Fruit fly (Drosophila melanogaster) whole organism, embryonic: ENCODE results near the gene CG17855.

Source experiments
- Abd-B ChIP-seq: fragments of 200-800 bp; sonication (Bioruptor generic); optimal IDR thresholded peaks from 2 replicates; lab custom pipeline; 2018; ENCODE audit warnings: missing biosample characterization, mild to moderate bottlenecking, missing genetic modification characterization, moderate library complexity
- Ada2b ChIP-seq: fragments of 200-800 bp; sonication (Bioruptor generic); IDR thresholded peaks from 2 replicates; pipeline ENCODE4 v1.3.6; 2022; ENCODE audit warnings: missing biosample characterization, missing genetic modification characterization
- Antp ChIP-seq: fragments of 200-800 bp; sonication (Bioruptor generic); optimal IDR thresholded peaks from 3 replicates; lab custom pipeline; 2016; ENCODE audit warnings: missing biosample characterization, missing genetic modification characterization
- Atf6 ChIP-seq: fragments of 200-800 bp; sonication (Bioruptor generic); IDR thresholded peaks from 2 replicates; pipeline ENCODE4 v1.3.6; 2022; ENCODE audit warnings: missing biosample characterization, missing genetic modification characterization
- BEAF-32 ChIP-seq: fragments of 200-800 bp; sonication (Bioruptor generic); optimal IDR thresholded peaks from 3 replicates; lab custom pipeline; 2017; ENCODE audit warnings: missing biosample characterization, missing genetic modification characterization, mild to moderate bottlenecking, moderate library complexity, missing genetic modification reagents
- CG10431 ChIP-seq: fragments of 200-800 bp; sonication (Bioruptor generic); optimal IDR thresholded peaks from 3 replicates; lab custom pipeline; 2018; ENCODE audit warnings: missing biosample characterization, mild to moderate bottlenecking, missing genetic modification characterization
- CG11723 ChIP-seq: fragments of 200-800 bp; sonication (Bioruptor generic); optimal IDR thresholded peaks from 2 replicates; lab custom pipeline; 2017; ENCODE audit warnings: missing biosample characterization, mild to moderate bottlenecking, missing genetic modification characterization
- CG12769 ChIP-seq: fragments of 200-800 bp; sonication (Bioruptor generic); optimal IDR thresholded peaks from 2 replicates; lab custom pipeline; 2019; ENCODE audit warnings: missing biosample characterization, mild to moderate bottlenecking, missing genetic modification characterization, moderate library complexity
- CG13894 ChIP-seq: fragments of 200-800 bp; sonication (Bioruptor generic); optimal IDR thresholded peaks from 3 replicates; lab custom pipeline; 2018; ENCODE audit warnings: missing biosample characterization, mild to moderate bottlenecking, missing genetic modification characterization, moderate library complexity
- CG16813 ChIP-seq: fragments of 200-800 bp; sonication (Bioruptor generic); IDR thresholded peaks from 3 replicates; pipeline ENCODE4 v1.3.6; 2022; ENCODE audit warnings: missing biosample characterization, missing genetic modification characterization; ENCODE audit not compliant: partially characterized antibody
- CG17829 ChIP-seq: fragments of 200-800 bp; optimal IDR thresholded peaks from 2 replicates; lab custom pipeline; 2019; ENCODE audit warnings: missing biosample characterization, mild to moderate bottlenecking, missing genetic modification characterization, moderate library complexity
- CG2712 ChIP-seq: fragments of 200-800 bp; optimal IDR thresholded peaks from 3 replicates; lab custom pipeline; 2019; ENCODE audit warnings: missing biosample characterization, mild to moderate bottlenecking, missing genetic modification characterization, moderate library complexity
- CG30431 ChIP-seq: fragments of 200-800 bp; sonication (Bioruptor generic); optimal IDR thresholded peaks from 2 replicates; lab custom pipeline; 2017; ENCODE audit warnings: missing biosample characterization, missing genetic modification characterization
- CG3995 ChIP-seq: fragments of 200-800 bp; sonication (Bioruptor generic); optimal IDR thresholded peaks from 3 replicates; lab custom pipeline; 2016; ENCODE audit warnings: missing biosample characterization, missing genetic modification characterization
- CG43689 ChIP-seq: fragments of 200-800 bp; sonication (Bioruptor generic); IDR thresholded peaks from 2 replicates; pipeline ENCODE4 v1.3.6; 2022; ENCODE audit warnings: missing biosample characterization, missing genetic modification characterization
- CG4617 ChIP-seq: fragments of 200-800 bp; sonication (Bioruptor generic); optimal IDR thresholded peaks from 3 replicates; lab custom pipeline; 2016; ENCODE audit warnings: missing biosample characterization, missing genetic modification characterization, borderline replicate concordance
- CG6765 ChIP-seq: fragments of 200-800 bp; sonication (Bioruptor generic); optimal IDR thresholded peaks from 3 replicates; lab custom pipeline; 2017; ENCODE audit warnings: missing biosample characterization, mild to moderate bottlenecking, missing genetic modification characterization
- CG6791 ChIP-seq: fragments of 200-800 bp; sonication (Bioruptor generic); IDR thresholded peaks from 3 replicates; pipeline ENCODE4 v1.3.6; 2022; ENCODE audit warnings: missing biosample characterization, missing genetic modification characterization; ENCODE audit not compliant: partially characterized antibody
- CG8290 ChIP-seq, 3 experiments: fragments of 200-800 bp; sonication (Bioruptor generic); optimal IDR thresholded peaks; 2 replicates each; lab custom pipeline; 2016 to 2019; ENCODE audit warnings: missing biosample characterization in 3 of 3, missing genetic modification characterization in 3 of 3, mild to moderate bottlenecking in 2 of 3, moderate library complexity in 1 of 3
- CG9817 ChIP-seq: fragments of 200-800 bp; sonication (Bioruptor generic); optimal IDR thresholded peaks from 2 replicates; lab custom pipeline; 2018; ENCODE audit warnings: missing biosample characterization, mild to moderate bottlenecking, missing genetic modification characterization, moderate library complexity
- CoRest ChIP-seq: fragments of 200-800 bp; sonication (Bioruptor generic); optimal IDR thresholded peaks from 3 replicates; lab custom pipeline; 2018; ENCODE audit warnings: missing biosample characterization, mild to moderate bottlenecking, missing genetic modification characterization, moderate library complexity
- Dad ChIP-seq: fragments of 200-800 bp; sonication (Bioruptor generic); optimal IDR thresholded peaks from 3 replicates; lab custom pipeline; 2016; ENCODE audit warnings: missing biosample characterization, missing genetic modification characterization
- Dip2 ChIP-seq: fragments of 200-800 bp; sonication (Bioruptor generic); IDR thresholded peaks from 2 replicates; pipeline ENCODE4 v1.3.6; 2022; ENCODE audit warnings: missing biosample characterization, missing genetic modification characterization
- Dp ChIP-seq: fragments of 200-800 bp; sonication (Bioruptor generic); optimal IDR thresholded peaks from 2 replicates; lab custom pipeline; 2018; ENCODE audit warnings: missing biosample characterization, mild to moderate bottlenecking, missing genetic modification characterization, moderate library complexity
- GATAe ChIP-seq: fragments of 200-800 bp; sonication (Bioruptor generic); conservative IDR thresholded peaks from 2 replicates; pipeline ENCODE4 v1.3.6; 2022; ENCODE audit warnings: missing biosample characterization, missing genetic modification characterization
- Hsf ChIP-seq: fragments of 200-800 bp; sonication (Bioruptor generic); optimal IDR thresholded peaks from 3 replicates; lab custom pipeline; 2016; ENCODE audit warnings: missing biosample characterization, missing genetic modification characterization
- Lim3 ChIP-seq: fragments of 200-800 bp; sonication (Bioruptor generic); IDR thresholded peaks from 2 replicates; pipeline ENCODE4 v1.3.6; 2022; ENCODE audit warnings: missing biosample characterization, missing genetic modification characterization
- MBD-R2 ChIP-seq: fragments of 200-800 bp; sonication (Bioruptor generic); IDR thresholded peaks from 2 replicates; pipeline ENCODE4 v1.3.6; 2022; ENCODE audit warnings: missing biosample characterization, missing genetic modification characterization
- Oaz ChIP-seq: fragments of 200-800 bp; sonication (Bioruptor generic); IDR thresholded peaks from 2 replicates; pipeline ENCODE4 v1.3.6; 2022; ENCODE audit warnings: missing biosample characterization, missing genetic modification characterization
- Optix ChIP-seq: fragments of 200-800 bp; sonication (Bioruptor generic); IDR thresholded peaks from 3 replicates; pipeline ENCODE4 v1.3.6; 2022; ENCODE audit warnings: missing biosample characterization, missing genetic modification characterization
- Pdp1 ChIP-seq, 2 experiments: fragments of 200-800 bp; sonication (Bioruptor generic); optimal IDR thresholded peaks; 3 replicates each; lab custom pipeline; 2016; ENCODE audit warnings: missing biosample characterization in 2 of 2, missing genetic modification characterization in 2 of 2, mild to moderate bottlenecking in 1 of 2, moderate library complexity in 1 of 2
- Scr ChIP-seq: fragments of 200-800 bp; sonication (Bioruptor generic); IDR thresholded peaks from 2 replicates; pipeline ENCODE4 v1.3.6; 2022; ENCODE audit warnings: missing biosample characterization, missing genetic modification characterization; ENCODE audit not compliant: partially characterized antibody
- az2 ChIP-seq: fragments of 200-800 bp; sonication (Bioruptor generic); optimal IDR thresholded peaks from 3 replicates; lab custom pipeline; 2016; ENCODE audit warnings: missing biosample characterization, missing genetic modification characterization
- chif ChIP-seq, 2 experiments: fragments of 200-800 bp; sonication (Bioruptor generic); optimal IDR thresholded peaks; 3 replicates each; lab custom pipeline; 2016; ENCODE audit warnings: missing biosample characterization in 2 of 2, missing genetic modification characterization in 2 of 2
- gce ChIP-seq: fragments of 200-800 bp; sonication (Bioruptor generic); IDR thresholded peaks from 3 replicates; pipeline ENCODE4 v1.3.6; 2022; ENCODE audit warnings: missing biosample characterization, missing genetic modification characterization
- gro ChIP-seq: fragments of 200-800 bp; sonication (Bioruptor generic); optimal IDR thresholded peaks from 2 replicates; lab custom pipeline; 2016; ENCODE audit warnings: missing biosample characterization, missing genetic modification characterization
- kah ChIP-seq: fragments of 200-800 bp; sonication (Bioruptor generic); optimal IDR thresholded peaks from 2 replicates; lab custom pipeline; 2018; ENCODE audit warnings: missing biosample characterization, mild to moderate bottlenecking, missing genetic modification characterization
- lbe ChIP-seq: fragments of 200-800 bp; sonication (Bioruptor generic); optimal IDR thresholded peaks from 2 replicates; lab custom pipeline; 2016; ENCODE audit warnings: missing biosample characterization, mild to moderate bottlenecking, missing genetic modification characterization
- lov ChIP-seq, 2 experiments: fragments of 200-800 bp in 1 of 2; fragments of >200 bp in 1 of 2; sonication (Bioruptor generic) in 1 of 2; IDR thresholded peaks in 1 of 2; optimal IDR thresholded peaks in 1 of 2; 2 replicates in 1 of 2; 3 replicates in 1 of 2; pipeline versions ENCODE4 v1.3.6 to Lab custom; 2017 to 2022; ENCODE audit warnings: missing biosample characterization in 1 of 2, missing genetic modification characterization in 1 of 2
- pan ChIP-seq, 4 experiments: fragments of >200 bp in 3 of 4; fragments of 200-800 bp in 1 of 4; sonication (Bioruptor generic) in 1 of 4; optimal IDR thresholded peaks in 3 of 4; IDR thresholded peaks in 1 of 4; 2 replicates each; pipeline versions ENCODE4 v1.3.6 to Lab custom; 2017 to 2022; ENCODE audit warnings: missing biosample characterization in 2 of 4, missing genetic modification characterization in 2 of 4, mixed read lengths in 1 of 4
- pros ChIP-seq: fragments of 200-800 bp; sonication (Bioruptor generic); optimal IDR thresholded peaks from 3 replicates; lab custom pipeline; 2019; ENCODE audit warnings: missing biosample characterization, mild to moderate bottlenecking, missing genetic modification characterization, moderate library complexity
- row ChIP-seq: fragments of 200-800 bp; sonication (Bioruptor generic); IDR thresholded peaks from 3 replicates; pipeline ENCODE4 v1.3.6; 2022; ENCODE audit warnings: missing biosample characterization, missing genetic modification characterization
- scrt ChIP-seq: fragments of 200-800 bp; sonication (Bioruptor generic); optimal IDR thresholded peaks from 2 replicates; lab custom pipeline; 2018; ENCODE audit warnings: missing biosample characterization, mild to moderate bottlenecking, missing genetic modification characterization, moderate library complexity
- slou ChIP-seq: fragments of 200-800 bp; sonication (Bioruptor generic); optimal IDR thresholded peaks from 3 replicates; lab custom pipeline; 2016; ENCODE audit warnings: missing biosample characterization, missing genetic modification characterization
- sqz ChIP-seq: fragments of 200-800 bp; sonication (Bioruptor generic); optimal IDR thresholded peaks from 3 replicates; lab custom pipeline; 2018; ENCODE audit warnings: missing biosample characterization, mild to moderate bottlenecking, missing genetic modification characterization
- vvl ChIP-seq: fragments of 200-800 bp; sonication (Bioruptor generic); IDR thresholded peaks from 2 replicates; pipeline ENCODE4 v1.3.6; 2022; ENCODE audit warnings: missing biosample characterization, missing genetic modification characterization
- wdn ChIP-seq: fragments of 200-800 bp; sonication (Bioruptor generic); IDR thresholded peaks from 2 replicates; pipeline ENCODE4 v1.3.6; 2022; ENCODE audit warnings: missing biosample characterization, missing genetic modification characterization

Gene CG17855

DNA sequence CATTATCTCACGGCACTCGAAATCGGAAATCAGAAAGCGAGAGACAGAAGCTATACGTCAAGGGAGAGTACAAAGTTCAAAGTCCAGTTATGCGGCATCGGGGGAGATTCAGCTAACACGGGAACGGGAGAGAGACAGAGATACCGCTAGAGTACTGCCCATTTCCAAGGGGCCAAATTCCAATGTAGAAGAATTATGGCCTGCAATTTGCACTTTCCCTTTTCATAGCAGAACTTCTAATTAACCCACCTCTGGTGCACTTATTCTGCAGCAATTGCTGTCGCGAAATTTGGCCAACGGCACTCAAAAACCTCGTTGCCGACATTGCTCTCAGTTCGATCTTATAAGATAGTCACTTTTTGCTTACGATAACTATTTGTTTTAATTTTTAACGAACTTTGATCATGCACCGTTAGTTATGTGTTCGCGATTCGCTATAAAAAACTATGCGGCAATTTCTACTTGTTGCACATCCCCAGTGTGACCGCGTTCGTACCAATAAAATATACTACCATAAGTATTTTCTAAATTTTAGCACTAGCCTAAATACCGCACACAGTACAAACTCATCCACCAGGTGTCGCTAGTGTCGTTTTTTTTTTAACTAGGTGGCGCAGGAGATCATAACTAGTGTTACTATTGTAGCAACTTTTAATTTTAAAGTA is 36.1 kb downstream of the CG17855 start, which contains the start of gene Mtpalpha (continued):
- TF ChIP-seq lov (optimal IDR thresholded peaks at IDR 0.05; lab: Kevin White, UChicago) (no peak), lov (GFP tag; IDR thresholded peaks at IDR 0.05; lab: Robert Waterston, UW) (no peak), Atf6 (no peak), Lim3 (GFP tag; lab: Robert Waterston, UW) (no peak), CG16813 (GFP tag; lab: Robert Waterston, UW) (no peak), MBD-R2 (GFP tag; lab: Robert Waterston, UW) (peak; percentile 72), CG30431 (GFP tag; lab: Kevin White, UChicago) (no peak), Scr (GFP tag; lab: Robert Waterston, UW) (no peak), CG6791 (peak; percentile 63; the same call in 2 of the 3 replicates), CG4617 (GFP tag; lab: Kevin White, UChicago) (peak; percentile 61), gce (GFP tag; lab: Robert Waterston, UW) (no peak), scrt (GFP tag; lab: Kevin White, UChicago) (peak; percentile 99), CG43689 (no peak), CG9817 (tag; lab: Kevin White, UChicago) (peak; percentile 46), CG2712 (no peak), CG12769 (tag; lab: Kevin White, UChicago) (no peak), CG8290 (GFP tag; optimal IDR thresholded peaks at IDR 0.05; lab: Kevin White, UChicago) (peak; percentile 96), CG8290 (tag; optimal IDR thresholded peaks at IDR 0.05; lab: Kevin White, UChicago) (no peak), CG10431 (GFP tag; lab: Kevin White, UChicago) (no peak), vvl (peak; percentile 63), Oaz (no peak), CG11723 (GFP tag; lab: Kevin White, UChicago) (no peak), CG6765 (peak; percentile 42), Ada2b (no peak), BEAF-32 (GFP tag; lab: Kevin White, UChicago) (peak; percentile 28), Dp (GFP tag; lab: Kevin White, UChicago) (peak; percentile 51), CG17829 (no peak), Dad (no peak), Abd-B (GFP tag; lab: Kevin White, UChicago) (no peak), Pdp1 (GFP tag; optimal IDR thresholded peaks at IDR 0.05; lab: Kevin White, UChicago) (peak; percentile 32 to 77), pros (GFP tag; lab: Kevin White, UChicago) (no peak), GATAe (no peak), CG13894 (tag; lab: Kevin White, UChicago) (peak; percentile 82), kah (peak; percentile 88), Dip2 (GFP tag; lab: Robert Waterston, UW) (peak; percentile 98), gro (GFP tag; lab: Kevin White, UChicago) (peak; percentile 59), wdn (GFP tag; lab: Robert Waterston, UW) (no peak), Hsf (GFP tag; lab: Kevin White, UChicago) (peak; percentile 42), pan (optimal IDR thresholded peaks at IDR 0.05; lab: Kevin White, UChicago) (no peak), pan (GFP tag; optimal IDR thresholded peaks at IDR 0.05 in 1 of 2, IDR thresholded peaks at IDR 0.05 in 1 of 2) (peak in 1 of 2 experiments; percentile 18), Optix (no peak), az2 (GFP tag; lab: Kevin White, UChicago) (peak; percentile 50), row (GFP tag; lab: Robert Waterston, UW) (0 out of 3 replicates have a peak, but pooled peaks have one; percentile 20), chif (GFP tag; optimal IDR thresholded peaks at IDR 0.05; lab: Kevin White, UChicago) (peak; percentile 23 to 67), sqz (peak; percentile 72), Antp (GFP tag; lab: Kevin White, UChicago) (peak; percentile 55), slou (GFP tag; lab: Kevin White, UChicago) (no peak), CG3995 (GFP tag; lab: Kevin White, UChicago) (no peak), CoRest (peak; percentile 38), lbe (GFP tag; lab: Kevin White, UChicago) (no peak)
